Worm (Caenorhabditis elegans): ENCODE results near the gene sre-18.

Gene sre-18

ce11 chrIV:12261353-12261752, 31.8 kb upstream of the sre-18 start, which contains the start of gene sre-14:
sre-14 (minus strand) TSS chrIV:12261453.
- no peak for TF ChIP-seq dpl-1 (GFP tag; optimal IDR thresholded peaks at IDR 0.05)
- TF ChIP-seq lin-40 (tag; optimal IDR thresholded peaks at IDR 0.05), result no peak
- no peak for TF ChIP-seq bed-1 (GFP tag; IDR thresholded peaks at IDR 0.05)
- TF ChIP-seq nhr-90 (tag; optimal IDR thresholded peaks at IDR 0.05), result no peak
- TF ChIP-seq ZK185.1 (tag; optimal IDR thresholded peaks at IDR 0.05; ENCODE audit: poor library complexity, severe bottlenecking), result no peak
- TF ChIP-seq madf-10 (tag; optimal IDR thresholded peaks at IDR 0.05), result no peak
- TF ChIP-seq hsf-1 (GFP tag; IDR thresholded peaks at IDR 0.05), result no peak
- no peak for TF ChIP-seq ccch-3 (GFP tag; optimal IDR thresholded peaks at IDR 0.05)
- no peak for TF ChIP-seq ztf-22 (GFP tag; optimal IDR thresholded peaks at IDR 0.05)

- TF ChIP-seq snpc-1.3 (tag; optimal IDR thresholded peaks at IDR 0.05; ENCODE audit: insufficient read depth) (no peak), nfya-1 (tag; optimal IDR thresholded peaks at IDR 0.05; ENCODE audit: borderline replicate concordance, insufficient read depth) (no peak), lin-40 (tag; optimal IDR thresholded peaks at IDR 0.05) (no peak), F57A8.1 (GFP tag; optimal IDR thresholded peaks at IDR 0.05) (no peak), rec-8 (tag; optimal IDR thresholded peaks at IDR 0.05) (no peak), Y53F4B.3 (GFP tag; IDR thresholded peaks at IDR 0.05) (no peak), him-1 (tag; optimal IDR thresholded peaks at IDR 0.05) (no peak), cebp-1 (GFP tag; IDR thresholded peaks at IDR 0.05) (no peak), cebp-1 (tag; optimal IDR thresholded peaks at IDR 0.05) (no peak), bed-2 (GFP tag; IDR thresholded peaks at IDR 0.05) (no peak), hrde-1 (tag; optimal IDR thresholded peaks at IDR 0.05; ENCODE audit: borderline replicate concordance) (no peak), somi-1 (GFP tag; optimal IDR thresholded peaks at IDR 0.05) (no peak), ceh-100 (GFP tag; IDR thresholded peaks at IDR 0.05) (no peak)
Measured at ce11 chrIV:12259161-12259870, 29.7 kb upstream of the sre-18 start, which contains the start of gene Y39C12A.9. Y39C12A.9 (minus strand) TSS chrIV:12259211.

ce11 chrIV:12252579-12252978, 23.0 kb upstream of the sre-18 start, which contains the start of gene dnj-26:
dnj-26 (minus strand) TSS chrIV:12252679.
- TF ChIP-seq K11D2.4 (GFP tag; IDR thresholded peaks at IDR 0.05), result no peak

- TF ChIP-seq Y95B8A.8 (GFP tag; IDR thresholded peaks at IDR 0.05) (no peak), repo-1 (tag; optimal IDR thresholded peaks at IDR 0.05) (no peak), Y53G8AR.9 (GFP tag; conservative IDR thresholded peaks at IDR 0.05) (no peak), ztf-22 (GFP tag; optimal IDR thresholded peaks at IDR 0.05) (no peak), Y67H2A.10 (GFP tag; conservative IDR thresholded peaks at IDR 0.05) (no peak), Y79H2A.3 (GFP tag; conservative IDR thresholded peaks at IDR 0.05) (no peak), lsy-27 (tag; optimal IDR thresholded peaks at IDR 0.05; ENCODE audit: borderline replicate concordance, insufficient read depth) (no peak), tbx-9 (tag; optimal IDR thresholded peaks at IDR 0.05; ENCODE audit: borderline replicate concordance) (no peak), tbp1 (GFP tag; optimal IDR thresholded peaks at IDR 0.05) (no peak), bed-2 (GFP tag; IDR thresholded peaks at IDR 0.05) (no peak), ceh-40 (GFP tag; IDR thresholded peaks at IDR 0.05) (no peak), lir-1 (GFP tag; conservative IDR thresholded peaks at IDR 0.05) (no peak), him-1 (tag; optimal IDR thresholded peaks at IDR 0.05) (no peak), B0336.3 (GFP tag; IDR thresholded peaks at IDR 0.05) (no peak), ceh-100 (GFP tag; IDR thresholded peaks at IDR 0.05) (no peak), attf-3 (GFP tag; conservative IDR thresholded peaks at IDR 0.05) (no peak), B0035.1 (tag; optimal IDR thresholded peaks at IDR 0.05) (no peak), rec-8 (tag; optimal IDR thresholded peaks at IDR 0.05) (no peak), D2030.7 (GFP tag; IDR thresholded peaks at IDR 0.05) (no peak)
Measured at ce11 chrIV:12244706-12245105, 15.1 kb upstream of the sre-18 start, which contains the start of gene sre-15. sre-15 (minus strand) TSS chrIV:12244806.

All from whole organism, young adult.